Worm (Caenorhabditis elegans): ENCODE measurements around the gene cnep-1.

DNA sequence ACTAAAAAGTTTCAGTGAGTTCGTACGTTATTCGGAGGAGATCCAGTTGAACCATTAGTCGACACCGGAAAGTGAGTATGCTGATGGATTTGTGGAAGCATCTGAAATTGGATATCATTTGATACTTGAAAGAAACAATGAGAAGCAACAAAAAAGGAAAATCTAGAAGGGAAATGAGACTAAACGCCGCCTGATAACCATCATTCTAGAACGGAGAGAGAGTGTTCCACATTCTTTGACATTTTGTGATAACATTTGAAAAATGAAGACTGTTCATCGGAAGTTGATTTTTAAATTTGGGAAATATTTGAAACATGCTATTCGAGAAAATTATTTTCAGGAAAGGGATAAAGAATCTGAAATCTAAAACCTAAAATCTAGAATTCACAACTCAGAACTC, 21.1 kb downstream of the cnep-1 start, which contains the start of gene npax-1:
- TF ChIP-seq aly-2 (tag; optimal IDR thresholded peaks at IDR 0.05) (no peak), zag-1 (tag; optimal IDR thresholded peaks at IDR 0.05) (no peak), crh-2 (tag; optimal IDR thresholded peaks at IDR 0.05) (no peak), sma-3 (GFP tag; optimal IDR thresholded peaks at IDR 0.05) (no peak), ztf-11 (tag; optimal IDR thresholded peaks at IDR 0.05) (no peak), mdl-1 (tag; optimal IDR thresholded peaks at IDR 0.05) (no peak), ama-1 (optimal IDR thresholded peaks at IDR 0.05) (no peak), nhr-11 (tag; optimal IDR thresholded peaks at IDR 0.05) (no peak), unc-39 (tag; optimal IDR thresholded peaks at IDR 0.05) (no peak), mab-5 (tag; optimal IDR thresholded peaks at IDR 0.05) (no peak)
